Worm (Caenorhabditis elegans) whole organism, midembryonic: Measurements from ENCODE around the gene fcmt-1.

Source experiments
- flt-1 ChIP-seq: fragments of 200-800 bp; sonication (Bioruptor generic); IDR thresholded peaks from 2 replicates; pipeline ENCODE4 v1.3.6; 2022; ENCODE audit warnings: missing genetic modification characterization, missing compliant biosample characterization
- klf-2 ChIP-seq: fragments of 200-800 bp; sonication (Bioruptor generic); conservative IDR thresholded peaks from 2 replicates; pipeline ENCODE4 v1.3.6; 2022; ENCODE audit warnings: missing genetic modification reagents, missing genetic modification characterization, missing compliant biosample characterization
- ref-1 ChIP-seq: fragments of 200-800 bp; sonication (Bioruptor generic); conservative IDR thresholded peaks from 2 replicates; pipeline ENCODE4 v1.3.6; 2022; ENCODE audit warnings: missing genetic modification reagents, missing genetic modification characterization, missing compliant biosample characterization
- tab-1 ChIP-seq: fragments of 200-800 bp; sonication (Bioruptor generic); IDR thresholded peaks from 2 replicates; pipeline ENCODE4 v1.3.6; 2022; ENCODE audit warnings: missing genetic modification characterization, missing compliant biosample characterization
- ztf-29 ChIP-seq: fragments of 200-800 bp; sonication (Bioruptor generic); IDR thresholded peaks from 2 replicates; pipeline ENCODE4 v1.3.6; 2022; ENCODE audit warnings: missing genetic modification reagents, missing genetic modification characterization, missing compliant biosample characterization

DNA sequence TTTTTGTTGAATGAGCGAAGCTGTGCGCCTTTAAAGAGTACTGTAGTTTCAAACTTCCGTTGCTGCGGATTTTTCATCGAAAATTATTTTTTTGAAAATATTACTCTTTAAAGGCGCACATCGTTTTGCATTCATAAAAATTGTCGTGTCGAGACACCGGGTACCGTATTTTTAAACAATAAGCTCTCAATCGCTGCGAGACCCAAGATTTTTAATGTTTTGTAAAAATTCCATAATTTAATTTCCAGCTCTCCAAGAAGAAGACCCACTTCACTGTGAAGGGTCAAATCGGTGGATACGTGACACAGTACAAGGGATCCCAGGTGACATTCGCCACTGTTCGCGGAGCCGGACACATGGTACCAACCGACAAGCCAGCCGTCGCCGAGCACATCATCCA is 33.0 kb upstream of the fcmt-1 start:
- TF ChIP-seq klf-2 (GFP tag; lab: Robert Waterston, UW) (no peak), tab-1 (GFP tag; lab: Robert Waterston, UW) (no peak), flt-1 (GFP tag; lab: Robert Waterston, UW) (no peak), ztf-29 (GFP tag; lab: Robert Waterston, UW) (no peak), ref-1 (GFP tag; lab: Robert Waterston, UW) (no peak)
